Fruit fly (Drosophila melanogaster): ENCODE measurements around the gene tty.

Gene tty

DNA sequence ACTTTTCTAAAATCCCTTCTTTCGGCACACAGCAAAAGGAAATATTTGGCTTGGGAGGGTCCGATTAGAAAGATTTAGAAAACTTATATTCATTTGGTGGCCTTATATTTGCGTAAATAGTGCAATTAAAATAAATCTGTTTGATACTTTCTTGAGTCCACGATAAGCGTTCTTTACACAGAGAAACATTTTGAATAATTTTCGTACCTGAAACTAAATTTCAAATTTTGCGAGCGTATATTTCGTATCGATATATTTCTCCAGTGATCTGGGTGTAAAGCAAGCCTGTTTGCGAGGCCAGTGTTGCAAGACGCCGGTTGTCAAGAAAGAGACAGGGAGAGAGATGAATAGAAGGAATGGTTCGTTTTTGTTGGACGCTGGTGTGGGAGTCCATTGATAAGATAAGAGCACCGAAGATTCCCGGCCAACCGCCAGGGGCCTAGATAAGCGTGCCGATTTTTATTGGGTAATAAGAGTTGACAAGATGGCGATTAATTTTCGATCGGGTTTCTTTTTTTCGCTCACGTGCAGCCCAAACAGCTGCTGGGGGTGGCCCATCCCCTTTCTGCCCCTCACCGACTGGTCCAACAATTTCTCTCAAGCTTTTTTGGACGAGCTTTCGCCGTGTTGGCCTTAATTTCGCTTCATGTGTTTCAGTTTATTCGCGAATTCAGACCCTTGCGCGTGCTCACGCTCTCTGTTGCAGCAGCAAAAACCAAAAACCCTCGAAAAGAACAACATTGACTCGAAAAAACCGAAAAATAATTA, 34.4 kb upstream of the tty start, which contains the start of gene slgA (continued):
- TF ChIP-seq Side (GFP tag; optimal IDR thresholded peaks at IDR 0.05) (peak; percentile 8), Med (GFP tag) (peak; percentile 90), CG34376 (GFP tag; optimal IDR thresholded peaks at IDR 0.05) (peak; percentile 38), CG4404 (GFP tag; IDR thresholded peaks at IDR 0.05) (no peak), Hr3 (GFP tag; optimal IDR thresholded peaks at IDR 0.05) (peak; percentile 11), phol (tag; optimal IDR thresholded peaks at IDR 0.05) (peak; percentile 23), NC2β (GFP tag; optimal IDR thresholded peaks at IDR 0.05) (peak; percentile 48), CG34224 (GFP tag; IDR thresholded peaks at IDR 0.05; ENCODE audit: partially characterized antibody) (peak; percentile 62; the same call in 2 of the 3 replicates), Hr51 (GFP tag; optimal IDR thresholded peaks at IDR 0.05) (peak in 1 of 2 experiments; percentile 64), CG12744 (GFP tag; optimal IDR thresholded peaks at IDR 0.05) (no peak), CG13287 (GFP tag; IDR thresholded peaks at IDR 0.05; ENCODE audit: partially characterized antibody) (peak; percentile 75), Fer1 (GFP tag; optimal IDR thresholded peaks at IDR 0.05) (no peak), Atf3 (GFP tag; optimal IDR thresholded peaks at IDR 0.05) (no peak), CG11085 (GFP tag; IDR thresholded peaks at IDR 0.05) (no peak), CG8089 (GFP tag; optimal IDR thresholded peaks at IDR 0.05) (peak; percentile 34), sens (GFP tag) (peak; percentile 82), mirr (GFP tag; optimal IDR thresholded peaks at IDR 0.05) (no peak), abd-A (tag; optimal IDR thresholded peaks at IDR 0.05) (no peak), zen2 (GFP tag; IDR thresholded peaks at IDR 0.05; ENCODE audit: partially characterized antibody) (peak; percentile 64), ftz-f1 (GFP tag; optimal IDR thresholded peaks at IDR 0.05) (no peak), NFAT (GFP tag; IDR thresholded peaks at IDR 0.05) (peak; percentile 26; the same call in 1 of the 2 replicates), CG16815 (GFP tag; optimal IDR thresholded peaks at IDR 0.05) (peak; percentile 1), tin (GFP tag; optimal IDR thresholded peaks at IDR 0.05) (peak; percentile 1), CG6175 (GFP tag; IDR thresholded peaks at IDR 0.05) (no peak), NfI (GFP tag; optimal IDR thresholded peaks at IDR 0.05) (peak; percentile 58), dan (GFP tag; IDR thresholded peaks at IDR 0.05) (no peak), CG10274 (GFP tag; optimal IDR thresholded peaks at IDR 0.05) (no peak), MTF-1 (GFP tag; optimal IDR thresholded peaks at IDR 0.05; ENCODE audit: borderline replicate concordance) (no peak), CG3407 (GFP tag; optimal IDR thresholded peaks at IDR 0.05) (no peak), Awh (GFP tag; IDR thresholded peaks at IDR 0.05) (no peak), Blimp-1 (GFP tag; optimal IDR thresholded peaks at IDR 0.05) (no peak), CG32767 (GFP tag; IDR thresholded peaks at IDR 0.05) (no peak), grau (tag; optimal IDR thresholded peaks at IDR 0.05) (peak; percentile 29), Hr39 (optimal IDR thresholded peaks at IDR 0.05) (no peak), Hsf (GFP tag; optimal IDR thresholded peaks at IDR 0.05) (no peak), eyg (GFP tag; optimal IDR thresholded peaks at IDR 0.05) (no peak), CG2889 (GFP tag; IDR thresholded peaks at IDR 0.05) (no peak), zf30C (GFP tag; optimal IDR thresholded peaks at IDR 0.05) (no peak), CG31365 (tag; optimal IDR thresholded peaks at IDR 0.05) (no peak), CG13894 (tag; optimal IDR thresholded peaks at IDR 0.05) (peak; percentile 54), CG6765 (GFP tag; optimal IDR thresholded peaks at IDR 0.05) (peak; percentile 45), seq (GFP tag; IDR thresholded peaks at IDR 0.05) (no peak), CG10366 (GFP tag; IDR thresholded peaks at IDR 0.05) (no peak), chif (GFP tag; optimal IDR thresholded peaks at IDR 0.05) (peak; percentile 5 to 29), gce (GFP tag; IDR thresholded peaks at IDR 0.05) (no peak), gt (GFP tag; IDR thresholded peaks at IDR 0.05) (no peak), CG3847 (GFP tag; IDR thresholded peaks at IDR 0.05) (peak; percentile 47; the same call in 1 of the 2 replicates), CG11456 (GFP tag; IDR thresholded peaks at IDR 0.05) (peak; percentile 68; the same call in 1 of the 3 replicates), CG4282 (GFP tag; optimal IDR thresholded peaks at IDR 0.05) (no peak), CG7372 (GFP tag; IDR thresholded peaks at IDR 0.05) (no peak)
